Fruit fly (Drosophila melanogaster) whole organism, embryonic: ENCODE measurements around the gene Ltn1.

ENCODE experiments used
- Blimp-1 ChIP-seq: fragments of 200-800 bp; sonication (Bioruptor generic); optimal IDR thresholded peaks from 3 replicates; lab custom pipeline; 2018; ENCODE audit warnings: missing biosample characterization, missing genetic modification characterization, mild to moderate bottlenecking, moderate library complexity, missing genetic modification reagents
- CG12299 ChIP-seq: fragments of 200-800 bp; sonication (Bioruptor generic); optimal IDR thresholded peaks from 2 replicates; lab custom pipeline; 2018; ENCODE audit warnings: missing biosample characterization, mild to moderate bottlenecking, missing genetic modification characterization
- CG13123 ChIP-seq: fragments of 200-800 bp; sonication (Bioruptor generic); optimal IDR thresholded peaks from 2 replicates; lab custom pipeline; 2016; ENCODE audit warnings: missing biosample characterization, missing genetic modification characterization
- CG14014 ChIP-seq: fragments of 200-800 bp; sonication (Bioruptor generic); IDR thresholded peaks from 2 replicates; pipeline ENCODE4 v1.3.6; 2022; ENCODE audit warnings: missing biosample characterization, missing genetic modification characterization
- CG1602 ChIP-seq: fragments of 200-800 bp; sonication (Bioruptor generic); optimal IDR thresholded peaks from 3 replicates; lab custom pipeline; 2016; ENCODE audit warnings: missing biosample characterization, missing genetic modification characterization
- CG1792 ChIP-seq: fragments of 200-800 bp; sonication (Bioruptor generic); optimal IDR thresholded peaks from 2 replicates; lab custom pipeline; 2016; ENCODE audit warnings: missing biosample characterization, missing genetic modification characterization
- CG2712 ChIP-seq: fragments of 200-800 bp; optimal IDR thresholded peaks from 3 replicates; lab custom pipeline; 2019; ENCODE audit warnings: missing biosample characterization, mild to moderate bottlenecking, missing genetic modification characterization, moderate library complexity
- CG2875 ChIP-seq: fragments of 200-800 bp; sonication (Bioruptor generic); optimal IDR thresholded peaks from 2 replicates; lab custom pipeline; 2017; ENCODE audit warnings: missing biosample characterization, mild to moderate bottlenecking, missing genetic modification characterization, missing genetic modification reagents
- CG31388 ChIP-seq: fragments of 200-800 bp; sonication (Bioruptor generic); optimal IDR thresholded peaks from 2 replicates; lab custom pipeline; 2016; ENCODE audit warnings: missing biosample characterization, missing genetic modification characterization
- CG32532 ChIP-seq: fragments of 200-800 bp; sonication (Bioruptor generic); IDR thresholded peaks from 2 replicates; pipeline ENCODE4 v1.3.6; 2022; ENCODE audit warnings: missing biosample characterization, missing genetic modification characterization
- CG34422 ChIP-seq: fragments of 200-800 bp; sonication (Bioruptor generic); IDR thresholded peaks from 3 replicates; pipeline ENCODE4 v1.3.6; 2022; ENCODE audit warnings: missing biosample characterization, missing genetic modification characterization
- CG3726 ChIP-seq: fragments of 200-800 bp; sonication (Bioruptor generic); IDR thresholded peaks from 3 replicates; pipeline ENCODE4, ENCODE4 v1.3.6; 2022; ENCODE audit warnings: missing biosample characterization, missing genetic modification characterization
- CG4282 ChIP-seq: fragments of 200-800 bp; sonication (Bioruptor generic); optimal IDR thresholded peaks from 2 replicates; lab custom pipeline; 2016; ENCODE audit warnings: missing biosample characterization, missing genetic modification characterization
- CG5180 ChIP-seq: fragments of 200-800 bp; sonication (Bioruptor generic); optimal IDR thresholded peaks from 3 replicates; lab custom pipeline; 2017; ENCODE audit warnings: missing biosample characterization, missing genetic modification characterization, mild to moderate bottlenecking, moderate library complexity, missing genetic modification reagents
- CG6813 ChIP-seq: fragments of 200-800 bp; sonication (Bioruptor generic); optimal IDR thresholded peaks from 2 replicates; lab custom pipeline; 2017; ENCODE audit warnings: missing biosample characterization, missing genetic modification characterization, mild to moderate bottlenecking, moderate library complexity, missing genetic modification reagents
- CG7786 ChIP-seq: fragments of 200-800 bp; sonication (Bioruptor generic); optimal IDR thresholded peaks from 2 replicates; lab custom pipeline; 2016; ENCODE audit warnings: missing biosample characterization, missing genetic modification characterization
- Dip2 ChIP-seq: fragments of 200-800 bp; sonication (Bioruptor generic); IDR thresholded peaks from 2 replicates; pipeline ENCODE4 v1.3.6; 2022; ENCODE audit warnings: missing biosample characterization, missing genetic modification characterization
- Dip3 ChIP-seq: fragments of 200-800 bp; sonication (Bioruptor generic); optimal IDR thresholded peaks from 3 replicates; lab custom pipeline; 2016; ENCODE audit warnings: missing biosample characterization, missing genetic modification characterization
- Dp ChIP-seq: fragments of 200-800 bp; sonication (Bioruptor generic); optimal IDR thresholded peaks from 2 replicates; lab custom pipeline; 2018; ENCODE audit warnings: missing biosample characterization, mild to moderate bottlenecking, missing genetic modification characterization, moderate library complexity
- Ets65A ChIP-seq: fragments of 200-800 bp; sonication (Bioruptor generic); peaks from one replicate; lab custom pipeline; 2016; ENCODE audit warnings: missing biosample characterization, missing genetic modification characterization
- HLH4C ChIP-seq: fragments of 200-800 bp; sonication (Bioruptor generic); IDR thresholded peaks from 3 replicates; pipeline ENCODE4 v1.3.6; 2022; ENCODE audit warnings: missing biosample characterization, missing genetic modification characterization; ENCODE audit not compliant: partially characterized antibody
- Hmr ChIP-seq: fragments of 200-800 bp; sonication (Bioruptor generic); optimal IDR thresholded peaks from 3 replicates; lab custom pipeline; 2017; ENCODE audit warnings: mild to moderate bottlenecking, missing biosample characterization, missing genetic modification reagents, missing genetic modification characterization
- Hmx ChIP-seq: fragments of 200-800 bp; sonication (Bioruptor generic); optimal IDR thresholded peaks from 2 replicates; lab custom pipeline; 2016; ENCODE audit warnings: missing biosample characterization, missing genetic modification characterization
- Mrtf ChIP-seq: fragments of 200-800 bp; sonication (Bioruptor generic); IDR thresholded peaks from 3 replicates; pipeline ENCODE4 v1.3.6; 2022; ENCODE audit warnings: missing biosample characterization, missing genetic modification characterization
- Ptx1 ChIP-seq: fragments of 200-800 bp; sonication (Bioruptor generic); IDR thresholded peaks from 2 replicates; pipeline ENCODE4 v1.3.6; 2022; ENCODE audit warnings: missing biosample characterization, missing genetic modification characterization
- Sox102F ChIP-seq: fragments of 200-800 bp; sonication (Bioruptor generic); optimal IDR thresholded peaks from 2 replicates; lab custom pipeline; 2018; ENCODE audit warnings: missing biosample characterization, mild to moderate bottlenecking, missing genetic modification characterization, moderate library complexity
- Sry-δ ChIP-seq: fragments of 200-800 bp; sonication (Bioruptor generic); optimal IDR thresholded peaks from 2 replicates; lab custom pipeline; 2016; ENCODE audit warnings: missing biosample characterization, missing genetic modification characterization
- Vsx1 ChIP-seq: fragments of 200-800 bp; sonication (Bioruptor generic); optimal IDR thresholded peaks from 2 replicates; lab custom pipeline; 2017; ENCODE audit warnings: missing biosample characterization, mild to moderate bottlenecking, missing genetic modification characterization, missing genetic modification reagents
- ase ChIP-seq: fragments of 200-800 bp; sonication (Bioruptor generic); IDR thresholded peaks from 3 replicates; pipeline ENCODE4 v1.3.6; 2022; ENCODE audit warnings: missing biosample characterization, missing genetic modification characterization
- ash1 ChIP-seq: fragments of 200-800 bp; sonication (Bioruptor generic); optimal IDR thresholded peaks from 2 replicates; lab custom pipeline; 2018; ENCODE audit warnings: missing biosample characterization, mild to moderate bottlenecking, missing genetic modification characterization
- caup ChIP-seq: fragments of 200-800 bp; sonication (Bioruptor generic); optimal IDR thresholded peaks from 3 replicates; lab custom pipeline; 2017; ENCODE audit warnings: missing biosample characterization, mild to moderate bottlenecking, missing genetic modification characterization, moderate library complexity; ENCODE audit not compliant: severe bottlenecking
- chif ChIP-seq, 2 experiments: fragments of 200-800 bp; sonication (Bioruptor generic); optimal IDR thresholded peaks; 3 replicates each; lab custom pipeline; 2016; ENCODE audit warnings: missing biosample characterization in 2 of 2, missing genetic modification characterization in 2 of 2
- chn ChIP-seq: fragments of 200-800 bp; sonication (Bioruptor generic); optimal IDR thresholded peaks from 2 replicates; lab custom pipeline; 2016; ENCODE audit warnings: missing biosample characterization, missing genetic modification characterization
- croc ChIP-seq: fragments of 200-800 bp; sonication (Bioruptor generic); conservative IDR thresholded peaks from 3 replicates; pipeline ENCODE4 v1.3.6; 2022; ENCODE audit warnings: missing biosample characterization, missing genetic modification characterization
- danr ChIP-seq: fragments of 200-800 bp; sonication (Bioruptor generic); IDR thresholded peaks from 2 replicates; pipeline ENCODE4 v1.3.6; 2022; ENCODE audit warnings: missing biosample characterization, missing genetic modification characterization
- gce ChIP-seq: fragments of 200-800 bp; sonication (Bioruptor generic); IDR thresholded peaks from 3 replicates; pipeline ENCODE4 v1.3.6; 2022; ENCODE audit warnings: missing biosample characterization, missing genetic modification characterization
- gcm ChIP-seq: fragments of 200-800 bp; sonication (Bioruptor generic); optimal IDR thresholded peaks from 2 replicates; lab custom pipeline; 2019; ENCODE audit warnings: missing biosample characterization, mild to moderate bottlenecking, missing genetic modification characterization, moderate library complexity
- gcm2 ChIP-seq: fragments of 200-800 bp; sonication (Bioruptor generic); optimal IDR thresholded peaks from 2 replicates; lab custom pipeline; 2016; ENCODE audit warnings: missing biosample characterization, missing genetic modification characterization
- hbn ChIP-seq: fragments of 200-800 bp; sonication (Bioruptor generic); IDR thresholded peaks from 2 replicates; pipeline ENCODE4 v1.3.6; 2022; ENCODE audit warnings: missing biosample characterization, missing genetic modification characterization; ENCODE audit not compliant: partially characterized antibody
- her ChIP-seq: fragments of 200-800 bp; sonication (Bioruptor generic); optimal IDR thresholded peaks from 2 replicates; lab custom pipeline; 2016; ENCODE audit warnings: missing biosample characterization, missing genetic modification characterization
- jigr1 ChIP-seq: fragments of 200-800 bp; sonication (Bioruptor generic); IDR thresholded peaks from 3 replicates; pipeline ENCODE4 v1.3.6; 2022; ENCODE audit warnings: missing biosample characterization, missing genetic modification characterization
- knrl ChIP-seq: fragments of 200-800 bp; sonication (Bioruptor generic); IDR thresholded peaks from 3 replicates; pipeline ENCODE4 v1.3.6; 2022; ENCODE audit warnings: missing biosample characterization, missing genetic modification characterization; ENCODE audit not compliant: partially characterized antibody
- lmd ChIP-seq: fragments of 200-800 bp; sonication (Bioruptor generic); IDR thresholded peaks from 2 replicates; pipeline ENCODE4 v1.3.6; 2022; ENCODE audit warnings: missing biosample characterization, missing genetic modification characterization
- nerfin-1 ChIP-seq: fragments of 200-800 bp; sonication (Bioruptor generic); optimal IDR thresholded peaks from 3 replicates; lab custom pipeline; 2019; ENCODE audit warnings: missing biosample characterization, mild to moderate bottlenecking, missing genetic modification characterization, moderate library complexity
- nmo ChIP-seq: fragments of 200-800 bp; sonication (Bioruptor generic); optimal IDR thresholded peaks from 2 replicates; lab custom pipeline; 2018; ENCODE audit warnings: missing biosample characterization, mild to moderate bottlenecking, missing genetic modification characterization, moderate library complexity
- row ChIP-seq: fragments of 200-800 bp; sonication (Bioruptor generic); IDR thresholded peaks from 3 replicates; pipeline ENCODE4 v1.3.6; 2022; ENCODE audit warnings: missing biosample characterization, missing genetic modification characterization
- sens ChIP-seq: fragments of 200-800 bp; sonication (Bioruptor generic); peaks from one replicate; lab custom pipeline; 2016; ENCODE audit warnings: missing biosample characterization, missing genetic modification characterization
- sim ChIP-seq: fragments of 200-800 bp; sonication (Bioruptor generic); IDR thresholded peaks from 2 replicates; pipeline ENCODE4 v1.3.6; 2022; ENCODE audit warnings: missing biosample characterization, missing genetic modification characterization
- sisA ChIP-seq: fragments of 200-800 bp; sonication (Bioruptor generic); IDR thresholded peaks from 2 replicates; pipeline ENCODE4 v1.3.6; 2022; ENCODE audit warnings: missing biosample characterization, missing genetic modification characterization
- tio ChIP-seq: fragments of 200-800 bp; sonication (Bioruptor generic); optimal IDR thresholded peaks from 2 replicates; lab custom pipeline; 2017; ENCODE audit warnings: missing biosample characterization, missing genetic modification characterization, inconsistent platforms
- zen ChIP-seq: fragments of 200-800 bp; sonication (Bioruptor generic); optimal IDR thresholded peaks from 3 replicates; lab custom pipeline; 2018; ENCODE audit warnings: missing biosample characterization, mild to moderate bottlenecking, missing genetic modification characterization, moderate library complexity
- zfh1 ChIP-seq: fragments of 200-800 bp; sonication (Bioruptor generic); IDR thresholded peaks from 3 replicates; pipeline ENCODE4 v1.3.6; 2022; ENCODE audit warnings: missing biosample characterization, missing genetic modification characterization

Gene Ltn1

dm6 chr3L:19585979-19586378 is 33.9 kb upstream of the Ltn1 start, which contains the start of the genes CG9231 and CG9330 (continued):
- TF ChIP-seq nmo (GFP tag; lab: Kevin White, UChicago) (peak; percentile 55), CG5180 (no peak), nerfin-1 (tag; lab: Kevin White, UChicago) (peak; percentile 55), jigr1 (no peak), Mrtf (no peak), sens (GFP tag; lab: Kevin White, UChicago) (peak; percentile 89), zen (tag; lab: Kevin White, UChicago) (peak; percentile 27), chif (GFP tag; optimal IDR thresholded peaks at IDR 0.05; lab: Kevin White, UChicago) (no peak), CG12299 (tag; lab: Kevin White, UChicago) (no peak), hbn (GFP tag; lab: Robert Waterston, UW) (no peak), Ets65A (peak; percentile 55), Hmr (GFP tag; lab: Kevin White, UChicago) (peak; percentile 18), CG2875 (GFP tag; lab: Kevin White, UChicago) (no peak), CG6813 (GFP tag; lab: Kevin White, UChicago) (no peak), CG1602 (GFP tag; lab: Kevin White, UChicago) (peak; percentile 17), Hmx (GFP tag; lab: Kevin White, UChicago) (peak; percentile 8), CG31388 (GFP tag; lab: Kevin White, UChicago) (no peak), caup (GFP tag; lab: Kevin White, UChicago) (no peak), Dp (GFP tag; lab: Kevin White, UChicago) (peak; percentile 39), HLH4C (GFP tag; lab: Robert Waterston, UW) (no peak), CG34422 (GFP tag; lab: Robert Waterston, UW) (peak; percentile 49; the same call in 1 of the 3 replicates), CG4282 (GFP tag; lab: Kevin White, UChicago) (no peak), her (GFP tag; lab: Kevin White, UChicago) (no peak), sisA (GFP tag; lab: Robert Waterston, UW) (no peak), croc (GFP tag; lab: Robert Waterston, UW) (no peak), Blimp-1 (peak; percentile 5), CG7786 (no peak), CG2712 (tag; lab: Kevin White, UChicago) (peak; percentile 52), Sox102F (GFP tag; lab: Kevin White, UChicago) (peak; percentile 11), lmd (GFP tag; lab: Robert Waterston, UW) (no peak), Ptx1 (peak; percentile 11; the same call in 1 of the 2 replicates), CG13123 (GFP tag; lab: Kevin White, UChicago) (no peak), gce (no peak), knrl (GFP tag; lab: Robert Waterston, UW) (0 out of 3 replicates have a peak, but pooled peaks have one; percentile 32), CG32532 (GFP tag; lab: Robert Waterston, UW) (no peak), Sry-δ (GFP tag; lab: Kevin White, UChicago) (peak; percentile 22), Vsx1 (no peak), CG14014 (no peak), Dip2 (GFP tag; lab: Robert Waterston, UW) (no peak), gcm2 (GFP tag; lab: Kevin White, UChicago) (no peak), Dip3 (no peak), CG3726 (GFP tag; lab: Robert Waterston, UW) (no peak), tio (no peak), CG1792 (no peak), zfh1 (GFP tag; lab: Robert Waterston, UW) (0 out of 3 replicates have a peak, but pooled peaks have one; percentile 5), danr (no peak), chn (GFP tag; lab: Kevin White, UChicago) (peak; percentile 1), ase (GFP tag; lab: Robert Waterston, UW) (no peak), sim (GFP tag; lab: Robert Waterston, UW) (no peak), row (GFP tag; lab: Robert Waterston, UW) (peak; percentile 52; the same call in 1 of the 3 replicates), gcm (GFP tag; lab: Kevin White, UChicago) (peak; percentile 32), ash1 (GFP tag; lab: Kevin White, UChicago) (no peak)
